Fruit fly (Drosophila melanogaster) whole organism, embryonic: ENCODE measurements around the gene Acp32CD.

ENCODE experiments used
- CG11398 ChIP-seq: fragments of 200-800 bp; sonication (Bioruptor generic); optimal IDR thresholded peaks from 2 replicates; lab custom pipeline; 2016; ENCODE audit warnings: missing biosample characterization, missing genetic modification characterization
- CG11696 ChIP-seq: fragments of 200-800 bp; sonication (Bioruptor generic); IDR thresholded peaks from 2 replicates; pipeline ENCODE4 v1.3.6; 2022; ENCODE audit warnings: missing biosample characterization, missing genetic modification characterization
- CG12071 ChIP-seq: fragments of 200-800 bp; sonication (Bioruptor generic); optimal IDR thresholded peaks from 3 replicates; lab custom pipeline; 2018; ENCODE audit warnings: missing biosample characterization, mild to moderate bottlenecking, missing genetic modification characterization
- CG12155 ChIP-seq: fragments of 200-800 bp; sonication (Bioruptor generic); optimal IDR thresholded peaks from 3 replicates; lab custom pipeline; 2016; ENCODE audit warnings: missing biosample characterization, missing genetic modification characterization
- CG12769 ChIP-seq: fragments of 200-800 bp; sonication (Bioruptor generic); optimal IDR thresholded peaks from 2 replicates; lab custom pipeline; 2019; ENCODE audit warnings: missing biosample characterization, mild to moderate bottlenecking, missing genetic modification characterization, moderate library complexity
- CG14050 ChIP-seq: fragments of 200-800 bp; sonication (Bioruptor generic); IDR thresholded peaks from 3 replicates; pipeline ENCODE4 v1.3.6; 2022; ENCODE audit warnings: missing biosample characterization, missing genetic modification characterization
- CG14965 ChIP-seq: fragments of 200-800 bp; sonication (Bioruptor generic); optimal IDR thresholded peaks from 2 replicates; lab custom pipeline; 2016; ENCODE audit warnings: missing biosample characterization, missing genetic modification characterization, borderline replicate concordance
- CG18011 ChIP-seq: fragments of 200-800 bp; sonication (Bioruptor generic); optimal IDR thresholded peaks from 2 replicates; lab custom pipeline; 2017; ENCODE audit warnings: missing biosample characterization, missing genetic modification characterization, mild to moderate bottlenecking, moderate library complexity, missing genotype
- CG2120 ChIP-seq: fragments of 200-800 bp; sonication (Bioruptor generic); optimal IDR thresholded peaks from 3 replicates; lab custom pipeline; 2016; ENCODE audit warnings: missing biosample characterization, missing genetic modification characterization
- CG2129 ChIP-seq: fragments of 200-800 bp; sonication (Bioruptor generic); IDR thresholded peaks from 2 replicates; pipeline ENCODE4 v1.3.6; 2022; ENCODE audit warnings: missing biosample characterization, missing genetic modification characterization; ENCODE audit not compliant: partially characterized antibody
- CG2202 ChIP-seq: fragments of 200-800 bp; sonication (Bioruptor generic); optimal IDR thresholded peaks from 2 replicates; lab custom pipeline; 2018; ENCODE audit warnings: missing biosample characterization, mild to moderate bottlenecking, missing genetic modification characterization
- CG4328 ChIP-seq: fragments of 200-800 bp; sonication (Bioruptor generic); optimal IDR thresholded peaks from 3 replicates; lab custom pipeline; 2017; ENCODE audit warnings: missing biosample characterization, missing genetic modification reagents, missing genetic modification characterization
- CG4854 ChIP-seq: fragments of 200-800 bp; sonication (Bioruptor generic); optimal IDR thresholded peaks from 2 replicates; lab custom pipeline; 2016; ENCODE audit warnings: missing biosample characterization, missing genetic modification characterization, inconsistent platforms
- CG6765 ChIP-seq: fragments of 200-800 bp; sonication (Bioruptor generic); optimal IDR thresholded peaks from 3 replicates; lab custom pipeline; 2017; ENCODE audit warnings: missing biosample characterization, mild to moderate bottlenecking, missing genetic modification characterization
- CG7556 ChIP-seq: fragments of 200-800 bp; sonication (Bioruptor generic); optimal IDR thresholded peaks from 2 replicates; lab custom pipeline; 2017; ENCODE audit warnings: missing biosample characterization, mild to moderate bottlenecking, missing genetic modification characterization
- CG7987 ChIP-seq: fragments of 200-800 bp; sonication (Bioruptor generic); optimal IDR thresholded peaks from 2 replicates; lab custom pipeline; 2018; ENCODE audit warnings: missing biosample characterization, mild to moderate bottlenecking, missing genetic modification characterization, moderate library complexity
- CG8281 ChIP-seq: fragments of 200-800 bp; sonication (Bioruptor generic); optimal IDR thresholded peaks from 2 replicates; lab custom pipeline; 2018; ENCODE audit warnings: missing biosample characterization, mild to moderate bottlenecking, missing genetic modification characterization, moderate library complexity
- CG8765 ChIP-seq: fragments of 200-800 bp; sonication (Bioruptor generic); IDR thresholded peaks from 2 replicates; pipeline ENCODE4 v1.3.6; 2022; ENCODE audit warnings: missing biosample characterization, missing genetic modification characterization
- CG9609 ChIP-seq: fragments of 200-800 bp; sonication (Bioruptor generic); optimal IDR thresholded peaks from 3 replicates; lab custom pipeline; 2016; ENCODE audit warnings: missing biosample characterization, missing genetic modification characterization
- Camta ChIP-seq: fragments of 200-800 bp; sonication (Bioruptor generic); optimal IDR thresholded peaks from 2 replicates; lab custom pipeline; 2016; ENCODE audit warnings: missing biosample characterization, missing genetic modification characterization
- CoRest ChIP-seq: fragments of 200-800 bp; sonication (Bioruptor generic); optimal IDR thresholded peaks from 3 replicates; lab custom pipeline; 2018; ENCODE audit warnings: missing biosample characterization, mild to moderate bottlenecking, missing genetic modification characterization, moderate library complexity
- D19A ChIP-seq: fragments of 200-800 bp; optimal IDR thresholded peaks from 3 replicates; lab custom pipeline; 2019; ENCODE audit warnings: missing biosample characterization, mild to moderate bottlenecking, missing genetic modification characterization, moderate library complexity
- Fer1 ChIP-seq: fragments of 200-800 bp; sonication (Bioruptor generic); optimal IDR thresholded peaks from 2 replicates; lab custom pipeline; 2017; ENCODE audit warnings: missing biosample characterization, mild to moderate bottlenecking, missing genetic modification characterization
- H2.0 ChIP-seq: fragments of 200-800 bp; sonication (Bioruptor generic); IDR thresholded peaks from 2 replicates; pipeline ENCODE4 v1.3.6; 2022; ENCODE audit warnings: missing biosample characterization, missing genetic modification characterization
- Hand ChIP-seq: fragments of 200-800 bp; sonication (Bioruptor generic); optimal IDR thresholded peaks from 2 replicates; lab custom pipeline; 2017; ENCODE audit warnings: mild to moderate bottlenecking, missing biosample characterization, missing genetic modification reagents, missing genetic modification characterization
- HmgZ ChIP-seq: fragments of 200-800 bp; sonication (Bioruptor generic); optimal IDR thresholded peaks from 2 replicates; lab custom pipeline; 2018; ENCODE audit warnings: missing biosample characterization, mild to moderate bottlenecking, missing genetic modification characterization
- Jarid2 ChIP-seq: fragments of 200-800 bp; sonication (Bioruptor generic); optimal IDR thresholded peaks from 3 replicates; lab custom pipeline; 2017; ENCODE audit warnings: mild to moderate bottlenecking, missing biosample characterization, missing genetic modification reagents, missing genetic modification characterization
- Med ChIP-seq: fragments of 200-800 bp; sonication (Bioruptor generic); peaks from one replicate; lab custom pipeline; 2016; ENCODE audit warnings: missing biosample characterization, missing genetic modification characterization, mild to moderate bottlenecking, inconsistent platforms, moderate library complexity
- Optix ChIP-seq: fragments of 200-800 bp; sonication (Bioruptor generic); IDR thresholded peaks from 3 replicates; pipeline ENCODE4 v1.3.6; 2022; ENCODE audit warnings: missing biosample characterization, missing genetic modification characterization
- Sry-δ ChIP-seq: fragments of 200-800 bp; sonication (Bioruptor generic); optimal IDR thresholded peaks from 2 replicates; lab custom pipeline; 2016; ENCODE audit warnings: missing biosample characterization, missing genetic modification characterization
- Tbp ChIP-seq: fragments of >200 bp; optimal IDR thresholded peaks from 2 replicates; lab custom pipeline; 2018; ENCODE audit warnings: missing biosample characterization, missing genetic modification characterization
- ap ChIP-seq: fragments of 200-800 bp; sonication (Bioruptor generic); IDR thresholded peaks from 2 replicates; pipeline ENCODE4 v1.3.6; 2022; ENCODE audit warnings: missing biosample characterization, missing genetic modification characterization
- br ChIP-seq: fragments of >200 bp; optimal IDR thresholded peaks from 2 replicates; lab custom pipeline; 2017
- exex ChIP-seq: fragments of 200-800 bp; sonication (Bioruptor generic); optimal IDR thresholded peaks from 4 replicates; lab custom pipeline; 2018; ENCODE audit warnings: missing biosample characterization, mild to moderate bottlenecking, missing genetic modification characterization, moderate library complexity
- grau ChIP-seq: fragments of 200-800 bp; optimal IDR thresholded peaks from 3 replicates; lab custom pipeline; 2019; ENCODE audit warnings: missing biosample characterization, mild to moderate bottlenecking, missing genetic modification characterization, moderate library complexity
- jing ChIP-seq: fragments of 200-800 bp; sonication (Bioruptor generic); optimal IDR thresholded peaks from 2 replicates; lab custom pipeline; 2018; ENCODE audit warnings: missing biosample characterization, mild to moderate bottlenecking, missing genetic modification characterization
- jumu ChIP-seq: fragments of 200-800 bp; sonication (Bioruptor generic); optimal IDR thresholded peaks from 3 replicates; lab custom pipeline; 2016; ENCODE audit warnings: missing biosample characterization, missing genetic modification characterization
- kah ChIP-seq: fragments of 200-800 bp; sonication (Bioruptor generic); optimal IDR thresholded peaks from 2 replicates; lab custom pipeline; 2018; ENCODE audit warnings: missing biosample characterization, mild to moderate bottlenecking, missing genetic modification characterization
- maf-S ChIP-seq: fragments of 200-800 bp; sonication (Bioruptor generic); optimal IDR thresholded peaks from 2 replicates; lab custom pipeline; 2016; ENCODE audit warnings: missing biosample characterization, missing genetic modification characterization
- oc ChIP-seq: fragments of 200-800 bp; sonication (Bioruptor generic); optimal IDR thresholded peaks from 2 replicates; lab custom pipeline; 2018; ENCODE audit warnings: missing biosample characterization, mild to moderate bottlenecking, missing genetic modification characterization, moderate library complexity
- org-1 ChIP-seq: fragments of 200-800 bp; sonication (Bioruptor generic); optimal IDR thresholded peaks from 2 replicates; lab custom pipeline; 2017; ENCODE audit warnings: missing biosample characterization, missing genetic modification characterization
- pita ChIP-seq: fragments of 200-800 bp; sonication (Bioruptor generic); optimal IDR thresholded peaks from 2 replicates; lab custom pipeline; 2017; ENCODE audit warnings: missing biosample characterization, mild to moderate bottlenecking, missing genetic modification characterization
- prd ChIP-seq, 3 experiments: fragments of >200 bp in 2 of 3; fragments of 200-800 bp in 1 of 3; sonication (Bioruptor generic) in 1 of 3; optimal IDR thresholded peaks in 2 of 3; IDR thresholded peaks in 1 of 3; 2 replicates in 2 of 3; 3 replicates in 1 of 3; pipeline versions ENCODE4 v1.3.6 to Lab custom; 2017 to 2022; ENCODE audit warnings: missing biosample characterization in 1 of 3, missing genetic modification characterization in 1 of 3
- ro ChIP-seq: fragments of 200-800 bp; sonication (Bioruptor generic); IDR thresholded peaks from 2 replicates; pipeline ENCODE4 v1.3.6; 2022; ENCODE audit warnings: missing biosample characterization, missing genetic modification characterization
- row ChIP-seq: fragments of 200-800 bp; sonication (Bioruptor generic); IDR thresholded peaks from 3 replicates; pipeline ENCODE4 v1.3.6; 2022; ENCODE audit warnings: missing biosample characterization, missing genetic modification characterization
- schlank ChIP-seq: fragments of 200-800 bp; sonication (Bioruptor generic); optimal IDR thresholded peaks from 2 replicates; lab custom pipeline; 2018; ENCODE audit warnings: missing biosample characterization, mild to moderate bottlenecking, missing genetic modification characterization
- shn ChIP-seq: fragments of 200-800 bp; sonication (Bioruptor generic); optimal IDR thresholded peaks from 3 replicates; lab custom pipeline; 2016; ENCODE audit warnings: missing biosample characterization, missing genetic modification characterization
- sug ChIP-seq: fragments of 200-800 bp; optimal IDR thresholded peaks from 2 replicates; lab custom pipeline; 2019; ENCODE audit warnings: missing biosample characterization, mild to moderate bottlenecking, missing genetic modification characterization, moderate library complexity
- trh ChIP-seq: fragments of 200-800 bp; sonication (Bioruptor generic); optimal IDR thresholded peaks from 2 replicates; lab custom pipeline; 2016; ENCODE audit warnings: missing biosample characterization, missing genetic modification characterization
- yki ChIP-seq: fragments of >200 bp; optimal IDR thresholded peaks from 3 replicates; lab custom pipeline; 2018

The Acp32CD gene

dm6 chr2L:11057333-11058110, 42.1 kb downstream of the Acp32CD start (continued):
- TF ChIP-seq CG12071 (GFP tag; lab: Kevin White, UChicago) (no peak), yki (peak; percentile 5), Optix (GFP tag; lab: Robert Waterston, UW) (peak; percentile 84), pita (GFP tag; lab: Kevin White, UChicago) (no peak), CG2120 (GFP tag; lab: Kevin White, UChicago) (peak; percentile 85), HmgZ (peak; percentile 57), Sry-δ (GFP tag; lab: Kevin White, UChicago) (no peak), exex (tag; lab: Kevin White, UChicago) (peak; percentile 38), trh (GFP tag; lab: Kevin White, UChicago) (no peak), CG7556 (GFP tag; lab: Kevin White, UChicago) (peak; percentile 89), CG12155 (GFP tag; lab: Kevin White, UChicago) (peak; percentile 44), CG14050 (GFP tag; lab: Robert Waterston, UW) (peak; percentile 70), prd (optimal IDR thresholded peaks at IDR 0.05; lab: Kevin White, UChicago) (no peak), prd (GFP tag; IDR thresholded peaks at IDR 0.05; lab: Robert Waterston, UW) (peak; percentile 68; the same call in 2 of the 3 replicates), CG11398 (GFP tag; lab: Kevin White, UChicago) (peak; percentile 29), Fer1 (GFP tag; lab: Kevin White, UChicago) (peak; percentile 42), jing (GFP tag; lab: Kevin White, UChicago) (peak; percentile 77), CG8281 (tag; lab: Kevin White, UChicago) (peak; percentile 45), org-1 (peak; percentile 77), shn (GFP tag; lab: Kevin White, UChicago) (peak; percentile 68), CoRest (peak; percentile 79), CG12769 (peak; percentile 81), CG2129 (GFP tag; lab: Robert Waterston, UW) (no peak), CG6765 (peak; percentile 49), CG18011 (GFP tag; lab: Kevin White, UChicago) (peak; percentile 51), CG14965 (no peak), jumu (peak; percentile 46), grau (tag; lab: Kevin White, UChicago) (peak; percentile 99), Med (GFP tag; lab: Kevin White, UChicago) (peak; percentile 87), Tbp (GFP tag; lab: Kevin White, UChicago) (no peak), H2.0 (peak; percentile 84), br (no peak), row (GFP tag; lab: Robert Waterston, UW) (peak; percentile 94), maf-S (GFP tag; lab: Kevin White, UChicago) (peak; percentile 18), CG11696 (GFP tag; lab: Robert Waterston, UW) (no peak; the same call in 1 of the 2 replicates), CG9609 (GFP tag; lab: Kevin White, UChicago) (peak; percentile 40), Hand (GFP tag; lab: Kevin White, UChicago) (no peak), sug (peak; percentile 94), CG2202 (tag; lab: Kevin White, UChicago) (peak; percentile 59), Jarid2 (peak; percentile 87), CG8765 (GFP tag; lab: Robert Waterston, UW) (no peak), kah (GFP tag; lab: Kevin White, UChicago) (peak; percentile 48), schlank (peak; percentile 46), CG4328 (GFP tag; lab: Kevin White, UChicago) (peak; percentile 58), ap (peak; percentile 60), Camta (GFP tag; lab: Kevin White, UChicago) (peak; percentile 47), ro (GFP tag; lab: Robert Waterston, UW) (peak; percentile 78), D19A (peak; percentile 99), oc (tag; lab: Kevin White, UChicago) (peak; percentile 70), CG4854 (GFP tag; lab: Kevin White, UChicago) (no peak), CG7987 (GFP tag; lab: Kevin White, UChicago) (peak; percentile 1)
